Worm (Caenorhabditis elegans) whole organism, L4 larva: ENCODE measurements around the gene eef-1G.

ENCODE experiments used
- T26A8.4 ChIP-seq: fragments of 200-800 bp; sonication (Bioruptor generic); IDR thresholded peaks from 2 replicates; pipeline ENCODE4 v1.3.6; 2022; ENCODE audit warnings: missing genetic modification characterization, missing compliant biosample characterization
- ama-1 ChIP-seq: fragments of 150-350 bp; optimal IDR thresholded peaks from 2 replicates; lab custom pipeline; 2014; ENCODE audit warnings: inconsistent platforms, mixed read lengths
- ceh-62 ChIP-seq: sonication (generic microtip); optimal IDR thresholded peaks from 2 replicates; lab custom pipeline; 2017; ENCODE audit warnings: missing biosample characterization, missing genetic modification characterization
- dmd-8 ChIP-seq: fragments of 200-800 bp; sonication (Bioruptor generic); IDR thresholded peaks from 2 replicates; pipeline ENCODE4 v1.3.6; 2022; ENCODE audit warnings: missing genetic modification characterization, missing compliant biosample characterization
- egl-27 ChIP-seq: sonication (generic microtip); optimal IDR thresholded peaks from 3 replicates; lab custom pipeline; 2017; ENCODE audit warnings: missing biosample characterization, missing genetic modification reagents, missing genetic modification characterization
- fkh-10 ChIP-seq: fragments of 150-350 bp; optimal IDR thresholded peaks from 2 replicates; lab custom pipeline; 2014; ENCODE audit warnings: missing biosample characterization, missing genetic modification reagents, missing genetic modification characterization
- jun-1 ChIP-seq: fragments of 150-350 bp; optimal IDR thresholded peaks from 2 replicates; lab custom pipeline; 2014; ENCODE audit warnings: missing biosample characterization, missing genetic modification reagents, missing genetic modification characterization
- lin-13 ChIP-seq: fragments of 150-350 bp; optimal IDR thresholded peaks from 2 replicates; lab custom pipeline; 2014; ENCODE audit warnings: missing biosample characterization, missing genetic modification reagents, missing genetic modification characterization
- nhr-28 ChIP-seq: fragments of 150-350 bp; optimal IDR thresholded peaks from 2 replicates; lab custom pipeline; 2014; ENCODE audit warnings: missing biosample characterization, missing genetic modification characterization
- rbr-2 ChIP-seq: sonication (generic microtip); optimal IDR thresholded peaks from 2 replicates; lab custom pipeline; 2016; ENCODE audit warnings: missing genotype, missing genetic modification characterization, missing compliant biosample characterization
- spr-3 ChIP-seq: fragments of 200-800 bp; sonication (Bioruptor generic); optimal IDR thresholded peaks from 2 replicates; lab custom pipeline; 2018; ENCODE audit warnings: mild to moderate bottlenecking, missing genetic modification characterization, missing compliant biosample characterization
- unc-39 ChIP-seq: sonication (generic microtip); optimal IDR thresholded peaks from 2 replicates; lab custom pipeline; 2017; ENCODE audit warnings: missing biosample characterization, missing genetic modification characterization
- unc-62 ChIP-seq, 3 experiments: fragments of 150-350 bp in 1 of 3; sonication (generic microtip); optimal IDR thresholded peaks in 2 of 3; peaks in 1 of 3; 1 replicate in 1 of 3; 2 replicates in 2 of 3; lab custom pipeline; 2014 to 2017; ENCODE audit warnings: missing biosample characterization in 3 of 3, missing genetic modification characterization in 3 of 3, missing genetic modification reagents in 3 of 3, missing genotype in 1 of 3
- zip-2 ChIP-seq: fragments of 150-350 bp; optimal IDR thresholded peaks from 2 replicates; lab custom pipeline; 2014; ENCODE audit warnings: missing biosample characterization, missing genetic modification characterization

- no peak for TF ChIP-seq zip-2
- TF ChIP-seq ama-1 (lab: Kevin White, UChicago) = no peak
- TF ChIP-seq ceh-62 = no peak
- no peak for TF ChIP-seq jun-1 (tag; lab: Kevin White, UChicago)
- no peak for TF ChIP-seq rbr-2 (tag; lab: Kevin White, UChicago)
- TF ChIP-seq dmd-8 = no peak
- TF ChIP-seq fkh-10 (GFP tag; lab: Kevin White, UChicago) = no peak
- no peak for TF ChIP-seq nhr-28
- TF ChIP-seq T26A8.4 (GFP tag; lab: Robert Waterston, UW) = no peak
- TF ChIP-seq egl-27 (tag; lab: Kevin White, UChicago) = no peak
- no peak for TF ChIP-seq unc-39 (tag; lab: Kevin White, UChicago)
- TF ChIP-seq lin-13 = no peak
- no peak for TF ChIP-seq unc-62 (GFP tag; optimal IDR thresholded peaks at IDR 0.05 in 1 of 2; lab: Kevin White, UChicago)
- TF ChIP-seq unc-62 (tag; optimal IDR thresholded peaks at IDR 0.05; lab: Kevin White, UChicago) = no peak
- no peak for TF ChIP-seq spr-3 (GFP tag; lab: Kevin White, UChicago)
Measured at ce11 chrV:10925658-10926057, 39.9 kb upstream of the eef-1G start.
